Fruit fly (Drosophila melanogaster) whole organism, embryonic: Measurements from ENCODE around the gene CG1233.

Experiments used
- Adf1 ChIP-seq: fragments of 200-800 bp; sonication (Bioruptor generic); IDR thresholded peaks from 2 replicates; pipeline ENCODE4 v1.3.6; 2022; ENCODE audit warnings: missing biosample characterization, missing genetic modification characterization
- BtbVII ChIP-seq: fragments of 200-800 bp; sonication (Bioruptor generic); optimal IDR thresholded peaks from 3 replicates; lab custom pipeline; 2017; ENCODE audit warnings: missing biosample characterization, mild to moderate bottlenecking, missing genetic modification characterization
- CG10267 ChIP-seq: fragments of 200-800 bp; sonication (Bioruptor generic); optimal IDR thresholded peaks from 2 replicates; lab custom pipeline; 2018; ENCODE audit warnings: missing biosample characterization, mild to moderate bottlenecking, missing genetic modification characterization, moderate library complexity
- CG10274 ChIP-seq: fragments of 200-800 bp; sonication (Bioruptor generic); optimal IDR thresholded peaks from 3 replicates; lab custom pipeline; 2017; ENCODE audit warnings: missing biosample characterization, mild to moderate bottlenecking, missing genetic modification characterization
- CG10431 ChIP-seq: fragments of 200-800 bp; sonication (Bioruptor generic); optimal IDR thresholded peaks from 3 replicates; lab custom pipeline; 2018; ENCODE audit warnings: missing biosample characterization, mild to moderate bottlenecking, missing genetic modification characterization
- CG11504 ChIP-seq: fragments of 200-800 bp; sonication (Bioruptor generic); optimal IDR thresholded peaks from 3 replicates; lab custom pipeline; 2019; ENCODE audit warnings: missing biosample characterization, mild to moderate bottlenecking, missing genetic modification characterization, moderate library complexity
- CG12219 ChIP-seq: fragments of 200-800 bp; sonication (Bioruptor generic); optimal IDR thresholded peaks from 3 replicates; lab custom pipeline; 2018; ENCODE audit warnings: missing biosample characterization, mild to moderate bottlenecking, missing genetic modification characterization
- CG1233 ChIP-seq: fragments of 200-800 bp; sonication (Bioruptor generic); optimal IDR thresholded peaks from 4 replicates; lab custom pipeline; 2018; ENCODE audit warnings: missing biosample characterization, mild to moderate bottlenecking, missing genetic modification characterization
- CG13775 ChIP-seq: fragments of 200-800 bp; sonication (Bioruptor generic); optimal IDR thresholded peaks from 3 replicates; lab custom pipeline; 2017; ENCODE audit warnings: missing biosample characterization, mild to moderate bottlenecking, missing genetic modification characterization
- CG17186 ChIP-seq: fragments of 200-800 bp; sonication (Bioruptor generic); optimal IDR thresholded peaks from 3 replicates; lab custom pipeline; 2017; ENCODE audit warnings: missing biosample characterization, missing genetic modification reagents, missing genetic modification characterization
- CG17568 ChIP-seq: fragments of 200-800 bp; sonication (Bioruptor generic); optimal IDR thresholded peaks from 2 replicates; lab custom pipeline; 2018; ENCODE audit warnings: missing biosample characterization, mild to moderate bottlenecking, missing genetic modification characterization, moderate library complexity
- CG17802 ChIP-seq: fragments of 200-800 bp; sonication (Bioruptor generic); optimal IDR thresholded peaks from 2 replicates; lab custom pipeline; 2018; ENCODE audit warnings: missing biosample characterization, mild to moderate bottlenecking, missing genetic modification characterization, moderate library complexity
- CG18011 ChIP-seq: fragments of 200-800 bp; sonication (Bioruptor generic); optimal IDR thresholded peaks from 2 replicates; lab custom pipeline; 2017; ENCODE audit warnings: missing biosample characterization, missing genetic modification characterization, mild to moderate bottlenecking, moderate library complexity, missing genotype
- CG18619 ChIP-seq: fragments of 200-800 bp; sonication (Bioruptor generic); optimal IDR thresholded peaks from 3 replicates; lab custom pipeline; 2017; ENCODE audit warnings: missing biosample characterization, mild to moderate bottlenecking, missing genetic modification characterization
- CG2202 ChIP-seq: fragments of 200-800 bp; sonication (Bioruptor generic); optimal IDR thresholded peaks from 2 replicates; lab custom pipeline; 2018; ENCODE audit warnings: missing biosample characterization, mild to moderate bottlenecking, missing genetic modification characterization
- CG3847 ChIP-seq: fragments of 200-800 bp; sonication (Bioruptor generic); IDR thresholded peaks from 2 replicates; pipeline ENCODE4 v1.3.6; 2022; ENCODE audit warnings: missing biosample characterization, missing genetic modification characterization
- CG4707 ChIP-seq: fragments of 200-800 bp; sonication (Bioruptor generic); optimal IDR thresholded peaks from 2 replicates; lab custom pipeline; 2018; ENCODE audit warnings: missing biosample characterization, mild to moderate bottlenecking, missing genetic modification characterization, moderate library complexity
- CG8478 ChIP-seq: fragments of >200 bp; optimal IDR thresholded peaks from 2 replicates; lab custom pipeline; 2018
- CG8924 ChIP-seq: fragments of 200-800 bp; optimal IDR thresholded peaks from 3 replicates; lab custom pipeline; 2019; ENCODE audit warnings: missing biosample characterization, mild to moderate bottlenecking, missing genetic modification characterization, moderate library complexity
- CG9727 ChIP-seq: fragments of 200-800 bp; sonication (Bioruptor generic); optimal IDR thresholded peaks from 3 replicates; lab custom pipeline; 2017; ENCODE audit warnings: missing biosample characterization, mild to moderate bottlenecking, missing genetic modification characterization
- CG9797 ChIP-seq: fragments of 200-800 bp; sonication (Bioruptor generic); optimal IDR thresholded peaks from 3 replicates; lab custom pipeline; 2018; ENCODE audit warnings: missing biosample characterization, mild to moderate bottlenecking, missing genetic modification characterization
- CG9932 ChIP-seq: fragments of 200-800 bp; sonication (Bioruptor generic); IDR thresholded peaks from 2 replicates; pipeline ENCODE4 v1.3.6; 2022; ENCODE audit warnings: missing biosample characterization, missing genetic modification characterization
- CoRest ChIP-seq: fragments of 200-800 bp; sonication (Bioruptor generic); optimal IDR thresholded peaks from 3 replicates; lab custom pipeline; 2018; ENCODE audit warnings: missing biosample characterization, mild to moderate bottlenecking, missing genetic modification characterization, moderate library complexity
- Dp ChIP-seq: fragments of 200-800 bp; sonication (Bioruptor generic); optimal IDR thresholded peaks from 2 replicates; lab custom pipeline; 2018; ENCODE audit warnings: missing biosample characterization, mild to moderate bottlenecking, missing genetic modification characterization, moderate library complexity
- Lim3 ChIP-seq: fragments of 200-800 bp; sonication (Bioruptor generic); IDR thresholded peaks from 2 replicates; pipeline ENCODE4 v1.3.6; 2022; ENCODE audit warnings: missing biosample characterization, missing genetic modification characterization
- Mrtf ChIP-seq: fragments of 200-800 bp; sonication (Bioruptor generic); IDR thresholded peaks from 3 replicates; pipeline ENCODE4 v1.3.6; 2022; ENCODE audit warnings: missing biosample characterization, missing genetic modification characterization
- PHDP ChIP-seq: fragments of 200-800 bp; sonication (Bioruptor generic); optimal IDR thresholded peaks from 3 replicates; lab custom pipeline; 2018; ENCODE audit warnings: missing biosample characterization, mild to moderate bottlenecking, missing genetic modification characterization, moderate library complexity
- Rfx ChIP-seq: fragments of 200-800 bp; sonication (Bioruptor generic); IDR thresholded peaks from 2 replicates; pipeline ENCODE4 v1.3.6; 2022; ENCODE audit warnings: missing biosample characterization, missing genetic modification characterization
- Rx ChIP-seq: fragments of 200-800 bp; sonication (Bioruptor generic); IDR thresholded peaks from 2 replicates; pipeline ENCODE4 v1.3.6; 2022; ENCODE audit warnings: missing biosample characterization, missing genetic modification characterization
- Sox102F ChIP-seq: fragments of 200-800 bp; sonication (Bioruptor generic); optimal IDR thresholded peaks from 2 replicates; lab custom pipeline; 2018; ENCODE audit warnings: missing biosample characterization, mild to moderate bottlenecking, missing genetic modification characterization, moderate library complexity
- Stat92E ChIP-seq, 3 experiments: fragments of >200 bp in 2 of 3; fragments of 200-800 bp in 1 of 3; sonication (Bioruptor generic) in 1 of 3; optimal IDR thresholded peaks; 2 replicates each; lab custom pipeline; 2017 to 2019; ENCODE audit warnings: missing biosample characterization in 3 of 3, missing genetic modification characterization in 3 of 3, mild to moderate bottlenecking in 1 of 3, moderate library complexity in 1 of 3
- Tbp ChIP-seq: fragments of >200 bp; optimal IDR thresholded peaks from 2 replicates; lab custom pipeline; 2018; ENCODE audit warnings: missing biosample characterization, missing genetic modification characterization
- cas ChIP-seq: fragments of 200-800 bp; sonication (Bioruptor generic); IDR thresholded peaks from 2 replicates; pipeline ENCODE4 v1.3.6; 2022; ENCODE audit warnings: missing biosample characterization, missing genetic modification characterization
- chinmo ChIP-seq: fragments of 200-800 bp; sonication (Bioruptor generic); IDR thresholded peaks from 4 replicates; pipeline ENCODE4 v1.3.6; 2022; ENCODE audit warnings: missing biosample characterization, missing genetic modification characterization; ENCODE audit not compliant: partially characterized antibody
- corto ChIP-seq: fragments of 200-800 bp; sonication (Bioruptor generic); optimal IDR thresholded peaks from 2 replicates; lab custom pipeline; 2016; ENCODE audit warnings: missing biosample characterization, mild to moderate bottlenecking, missing genetic modification characterization, moderate library complexity
- en ChIP-seq: fragments of 200-800 bp; sonication (Bioruptor generic); optimal IDR thresholded peaks from 2 replicates; lab custom pipeline; 2016; ENCODE audit warnings: missing biosample characterization, missing genetic modification characterization
- eyg ChIP-seq: fragments of 200-800 bp; sonication (Bioruptor generic); optimal IDR thresholded peaks from 3 replicates; lab custom pipeline; 2016; ENCODE audit warnings: missing biosample characterization, missing genetic modification characterization
- fd102C ChIP-seq: fragments of 200-800 bp; sonication (Bioruptor generic); optimal IDR thresholded peaks from 2 replicates; lab custom pipeline; 2018; ENCODE audit warnings: missing biosample characterization, mild to moderate bottlenecking, missing genetic modification characterization, moderate library complexity
- fd3F ChIP-seq: fragments of 200-800 bp; sonication (Bioruptor generic); optimal IDR thresholded peaks from 2 replicates; lab custom pipeline; 2018; ENCODE audit warnings: missing biosample characterization, mild to moderate bottlenecking, missing genetic modification characterization, moderate library complexity
- nerfin-2 ChIP-seq: fragments of 200-800 bp; sonication (Bioruptor generic); IDR thresholded peaks from 2 replicates; pipeline ENCODE4 v1.3.6; 2022; ENCODE audit warnings: missing biosample characterization, missing genetic modification characterization; ENCODE audit not compliant: partially characterized antibody
- pho ChIP-seq: fragments of 200-800 bp; sonication (Bioruptor generic); optimal IDR thresholded peaks from 2 replicates; lab custom pipeline; 2016; ENCODE audit warnings: missing biosample characterization, missing genetic modification characterization
- pzg ChIP-seq: fragments of 200-800 bp; sonication (Bioruptor generic); optimal IDR thresholded peaks from 3 replicates; lab custom pipeline; 2018; ENCODE audit warnings: missing biosample characterization, mild to moderate bottlenecking, missing genetic modification characterization, moderate library complexity
- schlank ChIP-seq: fragments of 200-800 bp; sonication (Bioruptor generic); optimal IDR thresholded peaks from 2 replicates; lab custom pipeline; 2018; ENCODE audit warnings: missing biosample characterization, mild to moderate bottlenecking, missing genetic modification characterization
- sqz ChIP-seq: fragments of 200-800 bp; sonication (Bioruptor generic); optimal IDR thresholded peaks from 3 replicates; lab custom pipeline; 2018; ENCODE audit warnings: missing biosample characterization, mild to moderate bottlenecking, missing genetic modification characterization
- sr ChIP-seq: fragments of 200-800 bp; sonication (Bioruptor generic); IDR thresholded peaks from 3 replicates; pipeline ENCODE4 v1.3.6; 2022; ENCODE audit warnings: missing biosample characterization, missing genetic modification characterization
- stc ChIP-seq: fragments of 200-800 bp; sonication (Bioruptor generic); IDR thresholded peaks from 2 replicates; pipeline ENCODE4 v1.3.6; 2022; ENCODE audit warnings: missing biosample characterization, missing genetic modification characterization
- stwl ChIP-seq: fragments of 200-800 bp; sonication (Bioruptor generic); optimal IDR thresholded peaks from 3 replicates; lab custom pipeline; 2018; ENCODE audit warnings: missing biosample characterization, mild to moderate bottlenecking, missing genetic modification characterization, moderate library complexity
- tna ChIP-seq: fragments of 200-800 bp; sonication (Bioruptor generic); IDR thresholded peaks from 2 replicates; pipeline ENCODE4 v1.3.6; 2022; ENCODE audit warnings: missing biosample characterization, missing genetic modification characterization; ENCODE audit not compliant: partially characterized antibody
- twi ChIP-seq: fragments of 200-800 bp; optimal IDR thresholded peaks from 2 replicates; lab custom pipeline; 2019; ENCODE audit warnings: missing biosample characterization, mild to moderate bottlenecking, missing genetic modification characterization, moderate library complexity
- zfh1 ChIP-seq: fragments of 200-800 bp; sonication (Bioruptor generic); IDR thresholded peaks from 3 replicates; pipeline ENCODE4 v1.3.6; 2022; ENCODE audit warnings: missing biosample characterization, missing genetic modification characterization

Gene CG1233

DNA sequence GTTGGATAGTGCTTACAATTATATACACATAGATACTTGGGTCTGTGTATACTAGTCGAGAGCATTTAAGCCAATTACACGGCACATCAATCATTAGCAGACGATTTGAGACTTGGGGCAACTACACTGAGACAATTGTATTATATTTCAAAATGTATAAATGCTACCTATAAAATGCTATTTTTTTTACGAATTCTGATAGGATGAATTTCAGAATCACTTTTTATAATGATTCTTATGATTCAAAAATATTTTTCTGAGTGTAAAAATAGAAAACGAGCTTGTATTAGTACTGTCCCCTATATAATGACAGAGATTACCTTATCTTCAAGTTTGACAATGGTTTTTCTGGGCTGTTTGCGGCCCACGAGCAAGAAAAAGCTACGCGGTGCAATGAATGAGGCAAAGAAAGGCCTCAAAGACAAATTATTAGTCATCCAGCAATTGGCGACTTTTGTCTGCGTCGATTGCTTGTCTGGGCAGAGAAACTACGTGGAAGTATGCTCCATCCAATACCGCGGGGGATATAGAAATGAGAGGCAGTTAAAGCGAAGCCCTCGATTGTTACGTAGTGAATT lies 10.5 kb upstream of the CG1233 start (continued):
- TF ChIP-seq Dp (GFP tag; lab: Kevin White, UChicago) (no peak), pzg (no peak), CG13775 (GFP tag; lab: Kevin White, UChicago) (no peak), CG9932 (GFP tag; lab: Robert Waterston, UW) (peak; percentile 57), cas (GFP tag; lab: Robert Waterston, UW) (peak; percentile 70), schlank (tag; lab: Kevin White, UChicago) (no peak), CG12219 (peak; percentile 40), chinmo (GFP tag; lab: Robert Waterston, UW) (no peak), CG2202 (tag; lab: Kevin White, UChicago) (peak; percentile 15), stc (GFP tag; lab: Robert Waterston, UW) (peak; percentile 76), Rx (GFP tag; lab: Robert Waterston, UW) (peak; percentile 55; the same call in 1 of the 2 replicates), CG1233 (peak; percentile 73), CG10267 (peak; percentile 76), Rfx (GFP tag; lab: Robert Waterston, UW) (peak; percentile 86), CG3847 (peak; percentile 45; the same call in 1 of the 2 replicates), pho (GFP tag; lab: Kevin White, UChicago) (peak; percentile 49), CG4707 (peak; percentile 7), CG9797 (GFP tag; lab: Kevin White, UChicago) (no peak), corto (GFP tag; lab: Kevin White, UChicago) (no peak), CG10431 (GFP tag; lab: Kevin White, UChicago) (no peak), CoRest (tag; lab: Kevin White, UChicago) (peak; percentile 66), PHDP (tag; lab: Kevin White, UChicago) (no peak), Mrtf (GFP tag; lab: Robert Waterston, UW) (peak; percentile 69), CG10274 (GFP tag; lab: Kevin White, UChicago) (no peak), CG17802 (tag; lab: Kevin White, UChicago) (peak; percentile 42), CG11504 (no peak), en (GFP tag; lab: Kevin White, UChicago) (no peak), tna (GFP tag; lab: Robert Waterston, UW) (no peak), CG17568 (GFP tag; lab: Kevin White, UChicago) (no peak), nerfin-2 (GFP tag; lab: Robert Waterston, UW) (no peak), CG18011 (GFP tag; lab: Kevin White, UChicago) (no peak), stwl (tag; lab: Kevin White, UChicago) (no peak), CG8924 (peak; percentile 77), sr (GFP tag; lab: Robert Waterston, UW) (no peak), Sox102F (peak; percentile 80), CG8478 (no peak), CG17186 (no peak), Tbp (no peak), sqz (GFP tag; lab: Kevin White, UChicago) (no peak), CG9727 (peak; percentile 80), Lim3 (GFP tag; lab: Robert Waterston, UW) (no peak), eyg (GFP tag; lab: Kevin White, UChicago) (peak; percentile 48), twi (tag; lab: Kevin White, UChicago) (no peak), CG18619 (GFP tag; lab: Kevin White, UChicago) (peak; percentile 47), fd3F (GFP tag; lab: Kevin White, UChicago) (peak; percentile 56), BtbVII (GFP tag; lab: Kevin White, UChicago) (peak; percentile 33), Adf1 (GFP tag; lab: Robert Waterston, UW) (no peak), Stat92E (GFP tag; optimal IDR thresholded peaks at IDR 0.05; lab: Kevin White, UChicago) (peak in 1 of 3 experiments; percentile 23), zfh1 (GFP tag; lab: Robert Waterston, UW) (peak; percentile 70; the same call in 2 of the 3 replicates), fd102C (no peak)
